Worm (Caenorhabditis elegans) whole organism, L4 larva: Measurements from ENCODE around the gene idpp-15.

ENCODE experiments used
- aha-1 ChIP-seq: fragments of 150-350 bp; peaks from one replicate; lab custom pipeline; 2014; ENCODE audit warnings: missing biosample characterization, missing genetic modification characterization
- lin-1 ChIP-seq: fragments of 200-800 bp; sonication (Bioruptor generic); IDR thresholded peaks from 2 replicates; pipeline ENCODE4 v1.3.6; 2022; ENCODE audit warnings: missing genetic modification reagents, missing genetic modification characterization, missing compliant biosample characterization
- unc-62 ChIP-seq, 3 experiments: fragments of 150-350 bp in 1 of 3; sonication (generic microtip); optimal IDR thresholded peaks in 2 of 3; peaks in 1 of 3; 1 replicate in 1 of 3; 2 replicates in 2 of 3; lab custom pipeline; 2014 to 2017; ENCODE audit warnings: missing biosample characterization in 3 of 3, missing genetic modification characterization in 3 of 3, missing genetic modification reagents in 3 of 3, missing genotype in 1 of 3

ce11 chrIII:8491945-8492344, 32.9 kb upstream of the idpp-15 start:
- TF ChIP-seq lin-1 (no peak), unc-62 (GFP tag; optimal IDR thresholded peaks at IDR 0.05 in 1 of 2; lab: Kevin White, UChicago) (no peak), unc-62 (tag; optimal IDR thresholded peaks at IDR 0.05; lab: Kevin White, UChicago) (no peak), aha-1 (tag; lab: Kevin White, UChicago) (no peak)
